Fruit fly (Drosophila melanogaster) whole organism, adult: ENCODE measurements around the gene RpL36A.
A peak's percentile ranks its signal among the peaks of the same experiment; 100 is the strongest.

Experiments used
- CG11617 ChIP-seq: fragments of 200-800 bp; sonication (Bioruptor generic); optimal IDR thresholded peaks from 2 replicates; lab custom pipeline; 2017; ENCODE audit warnings: mild to moderate bottlenecking, missing biosample characterization, missing genetic modification reagents, missing genetic modification characterization
- CG12768 ChIP-seq: fragments of 200-800 bp; sonication (Bioruptor generic); optimal IDR thresholded peaks from 2 replicates; lab custom pipeline; 2017; ENCODE audit warnings: missing biosample characterization, missing genetic modification characterization, mild to moderate bottlenecking, moderate library complexity, missing genetic modification reagents
- CG14711 ChIP-seq: fragments of 200-800 bp; sonication (Bioruptor generic); optimal IDR thresholded peaks from 2 replicates; lab custom pipeline; 2018; ENCODE audit warnings: missing biosample characterization, mild to moderate bottlenecking, missing genetic modification characterization, moderate library complexity
- CG1620 ChIP-seq: fragments of 200-800 bp; sonication (Bioruptor generic); optimal IDR thresholded peaks from 2 replicates; lab custom pipeline; 2016; ENCODE audit warnings: missing biosample characterization, missing genetic modification characterization
- CG33017 ChIP-seq: fragments of 200-800 bp; sonication (Bioruptor generic); optimal IDR thresholded peaks from 2 replicates; lab custom pipeline; 2018; ENCODE audit warnings: missing biosample characterization, mild to moderate bottlenecking, missing genetic modification characterization, moderate library complexity
- CG5204 ChIP-seq: fragments of 200-800 bp; sonication (Bioruptor generic); optimal IDR thresholded peaks from 2 replicates; lab custom pipeline; 2016; ENCODE audit warnings: missing biosample characterization, missing genetic modification characterization
- CG7045 ChIP-seq: fragments of 200-800 bp; sonication (Bioruptor generic); optimal IDR thresholded peaks from 2 replicates; lab custom pipeline; 2017; ENCODE audit warnings: missing biosample characterization, mild to moderate bottlenecking, missing genetic modification characterization
- CG7101 ChIP-seq: fragments of 200-800 bp; sonication (Bioruptor generic); optimal IDR thresholded peaks from 2 replicates; lab custom pipeline; 2018; ENCODE audit warnings: missing biosample characterization, mild to moderate bottlenecking, missing genetic modification characterization, moderate library complexity
- Clk ChIP-seq: fragments of 200-800 bp; sonication (Bioruptor generic); optimal IDR thresholded peaks from 2 replicates; lab custom pipeline; 2017; ENCODE audit warnings: missing biosample characterization, missing genetic modification characterization
- Crg-1 ChIP-seq: fragments of 200-800 bp; sonication (Bioruptor generic); optimal IDR thresholded peaks from 2 replicates; lab custom pipeline; 2016; ENCODE audit warnings: missing biosample characterization, missing genetic modification characterization
- Hr96 ChIP-seq: fragments of 200-800 bp; sonication (Bioruptor generic); optimal IDR thresholded peaks from 2 replicates; lab custom pipeline; 2016; ENCODE audit warnings: missing biosample characterization, missing genetic modification characterization
- Mnt ChIP-seq: fragments of 200-800 bp; sonication (Bioruptor generic); optimal IDR thresholded peaks from 2 replicates; lab custom pipeline; 2016; ENCODE audit warnings: missing biosample characterization, mild to moderate bottlenecking, missing genetic modification characterization
- bab1 ChIP-seq: fragments of 200-800 bp; sonication (Bioruptor generic); optimal IDR thresholded peaks from 3 replicates; lab custom pipeline; 2019; ENCODE audit warnings: missing biosample characterization, mild to moderate bottlenecking, missing genetic modification characterization, moderate library complexity
- cic ChIP-seq: fragments of 200-800 bp; sonication (Bioruptor generic); optimal IDR thresholded peaks from 2 replicates; lab custom pipeline; 2017; ENCODE audit warnings: missing biosample characterization, mild to moderate bottlenecking, missing genetic modification characterization, moderate library complexity
- cnc ChIP-seq, 2 experiments: fragments of >200 bp; optimal IDR thresholded peaks; 2 replicates each; lab custom pipeline; 2017
- kay ChIP-seq: fragments of 200-800 bp; sonication (Bioruptor generic); peaks from one replicate; lab custom pipeline; 2016; ENCODE audit warnings: missing biosample characterization, missing genetic modification characterization, borderline replicate concordance
- ovo ChIP-seq: fragments of 200-800 bp; sonication (Bioruptor generic); optimal IDR thresholded peaks from 2 replicates; lab custom pipeline; 2016; ENCODE audit warnings: missing biosample characterization, missing genetic modification characterization
- pad ChIP-seq: fragments of 200-800 bp; sonication (Bioruptor generic); optimal IDR thresholded peaks from 3 replicates; lab custom pipeline; 2017; ENCODE audit warnings: missing biosample characterization, missing genetic modification characterization, mild to moderate bottlenecking, moderate library complexity, missing genetic modification reagents
- tj ChIP-seq: fragments of 200-800 bp; sonication (Bioruptor generic); optimal IDR thresholded peaks from 3 replicates; lab custom pipeline; 2017; ENCODE audit warnings: missing biosample characterization, mild to moderate bottlenecking, missing genetic modification characterization, moderate library complexity
- toe ChIP-seq: fragments of 200-800 bp; sonication (Bioruptor generic); optimal IDR thresholded peaks from 2 replicates; lab custom pipeline; 2016; ENCODE audit warnings: missing biosample characterization, missing genetic modification characterization

Gene RpL36A

DNA sequence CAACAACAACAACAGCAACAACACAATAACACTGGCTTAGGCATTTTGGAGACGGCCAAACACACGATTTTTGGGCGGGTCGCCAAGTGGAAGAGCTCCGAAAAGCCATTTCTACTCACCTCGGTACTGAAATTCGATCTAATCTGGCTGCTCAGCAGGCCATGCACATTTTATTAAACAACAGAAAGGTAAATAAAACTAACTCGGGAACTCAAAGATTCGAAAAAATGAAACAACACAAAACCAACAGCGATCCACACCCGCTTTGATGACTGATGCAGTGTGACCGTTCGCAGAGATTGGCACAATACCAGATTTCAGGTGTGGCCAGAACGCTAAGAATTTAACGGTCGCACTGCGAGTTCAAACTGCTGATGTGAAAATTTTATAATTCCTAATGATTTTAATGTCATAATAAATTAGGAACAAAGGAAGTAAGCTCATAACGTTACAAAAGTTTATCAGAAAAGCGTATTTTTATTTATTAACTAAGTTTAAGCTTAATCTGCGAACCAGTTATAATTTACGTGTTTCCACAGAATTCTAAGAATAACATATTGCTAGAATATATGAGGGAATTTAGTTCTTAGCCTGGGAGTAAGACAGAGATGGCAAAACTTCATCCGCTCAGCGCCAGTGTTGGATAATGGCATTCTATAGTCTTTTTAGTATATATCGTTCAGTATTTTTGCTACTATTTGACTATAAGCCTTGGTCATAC lies 40.1 kb upstream of the RpL36A start, which contains the start of gene Mcr:
Gene Mcr, minus strand, starts transcription at position 291 of the 721 bp plus-strand sequence.
- TF ChIP-seq bab1 (GFP tag; lab: Kevin White, UChicago) = peak; percentile 42
- TF ChIP-seq pad = peak; percentile 33
- no peak for TF ChIP-seq cnc (optimal IDR thresholded peaks at IDR 0.05; lab: Kevin White, UChicago)
- no peak for TF ChIP-seq CG1620 (GFP tag; lab: Kevin White, UChicago)
- no peak for TF ChIP-seq Hr96 (GFP tag; lab: Kevin White, UChicago)
- no peak for TF ChIP-seq Crg-1 (GFP tag; lab: Kevin White, UChicago)
- peak; percentile 4 for TF ChIP-seq tj (GFP tag; lab: Kevin White, UChicago)
- no peak for TF ChIP-seq CG11617 (GFP tag; lab: Kevin White, UChicago)
- no peak for TF ChIP-seq kay (GFP tag; lab: Kevin White, UChicago)

DNA sequence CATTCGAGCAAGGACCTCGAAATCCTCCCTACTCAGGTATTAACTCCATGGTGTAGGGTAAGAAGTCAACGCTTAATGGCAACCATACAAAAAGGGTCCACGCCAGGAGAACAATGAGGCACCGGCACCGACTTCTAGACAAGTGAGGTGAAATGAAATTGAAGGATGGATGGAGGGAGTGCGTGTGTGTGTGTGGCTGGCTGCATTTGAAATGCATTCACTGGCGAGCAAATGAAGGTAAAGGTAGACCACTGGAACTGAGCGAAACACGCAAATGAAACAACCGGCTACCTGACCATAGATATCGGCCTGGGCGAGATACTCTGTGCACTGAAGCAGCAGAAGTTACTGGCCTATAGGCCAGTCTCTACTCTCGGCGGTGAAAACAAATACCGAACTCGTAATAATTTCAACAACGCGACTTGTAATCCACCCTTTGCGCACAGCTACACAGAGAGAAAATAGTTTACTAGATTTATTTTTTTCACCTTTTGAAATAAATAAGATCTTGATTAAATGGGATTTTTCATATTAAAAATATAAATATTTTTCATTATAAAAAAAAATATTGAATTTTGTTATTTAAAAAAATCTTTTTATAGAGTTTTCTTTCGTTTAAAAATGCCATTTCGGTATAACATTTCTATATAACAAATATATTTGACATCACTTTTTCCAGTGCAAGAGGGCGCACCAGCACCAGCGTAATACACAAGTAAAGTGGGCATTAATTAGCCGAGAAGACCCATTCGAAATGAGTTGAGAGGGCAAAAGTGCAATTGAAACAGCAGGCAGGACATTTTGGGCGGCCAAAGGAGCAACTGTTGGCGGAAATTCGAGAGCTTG lies 39.2 kb upstream of the RpL36A start:
- TF ChIP-seq CG14711 (tag; lab: Kevin White, UChicago) (peak; percentile 50), CG33017 (tag; lab: Kevin White, UChicago) (peak; percentile 63), kay (GFP tag; lab: Kevin White, UChicago) (no peak), CG7101 (tag; lab: Kevin White, UChicago) (peak; percentile 57), cic (no peak), Clk (GFP tag; lab: Kevin White, UChicago) (no peak), CG11617 (GFP tag; lab: Kevin White, UChicago) (peak; percentile 77), tj (GFP tag; lab: Kevin White, UChicago) (peak; percentile 24), cnc (optimal IDR thresholded peaks at IDR 0.05; lab: Kevin White, UChicago) (no peak)

DNA sequence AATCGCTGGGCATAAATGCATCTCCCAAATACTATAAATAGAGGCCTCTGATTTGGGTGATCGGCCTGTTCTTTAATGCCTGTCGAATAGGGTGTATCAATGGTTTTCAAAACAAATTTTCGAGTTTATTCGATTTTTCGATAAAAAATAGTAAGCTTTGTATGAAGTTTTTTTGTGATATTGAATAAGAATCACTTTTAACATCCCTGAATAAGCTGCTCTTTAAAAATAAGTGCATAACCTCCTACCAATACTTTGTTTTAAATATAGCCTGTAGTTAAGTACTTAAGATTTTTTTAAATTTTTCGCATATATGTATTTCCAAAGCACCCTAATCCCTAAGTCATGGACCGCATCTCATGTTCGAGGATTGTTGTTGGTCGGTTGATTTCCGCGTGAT lies 37.9 kb upstream of the RpL36A start:
- TF ChIP-seq CG7101 (tag; lab: Kevin White, UChicago) (no peak), cnc (optimal IDR thresholded peaks at IDR 0.05; lab: Kevin White, UChicago) (no peak), CG14711 (tag; lab: Kevin White, UChicago) (no peak), Hr96 (GFP tag; lab: Kevin White, UChicago) (no peak), CG5204 (GFP tag; lab: Kevin White, UChicago) (no peak), cic (no peak)

- TF ChIP-seq Hr96 (GFP tag; lab: Kevin White, UChicago) = no peak
- TF ChIP-seq Mnt (GFP tag; lab: Kevin White, UChicago) = peak; percentile 83
- peak; percentile 37 for TF ChIP-seq bab1 (GFP tag; lab: Kevin White, UChicago)
Measured at dm6 chr2L:8072692-8073091, 30.0 kb upstream of the RpL36A start, which contains the start of the genes MED20 and Trf. Gene MED20, minus strand, starts transcription at chr2L:8072848. Gene Trf, plus strand, starts transcription at chr2L:8072895.

dm6 chr2L:8071112-8071976 lies 28.6 kb upstream of the RpL36A start, which contains the start of gene poe:
Gene poe, minus strand, starts transcription at chr2L:8071624.
- TF ChIP-seq bab1 (GFP tag; lab: Kevin White, UChicago) = peak; percentile 67
- no peak for TF ChIP-seq CG7045 (GFP tag; lab: Kevin White, UChicago)
- peak; percentile 92 to 98 for TF ChIP-seq cnc (optimal IDR thresholded peaks at IDR 0.05; lab: Kevin White, UChicago)
- peak; percentile 75 for TF ChIP-seq CG11617 (GFP tag; lab: Kevin White, UChicago)
- TF ChIP-seq tj (GFP tag; lab: Kevin White, UChicago) = peak; percentile 15
- TF ChIP-seq CG14711 (tag; lab: Kevin White, UChicago) = peak; percentile 77
- peak; percentile 63 for TF ChIP-seq CG33017 (tag; lab: Kevin White, UChicago)
- TF ChIP-seq ovo = peak; percentile 14
- TF ChIP-seq pad = peak; percentile 5
- TF ChIP-seq CG5204 (GFP tag; lab: Kevin White, UChicago) = no peak
- TF ChIP-seq Crg-1 (GFP tag; lab: Kevin White, UChicago) = peak; percentile 34
- TF ChIP-seq Clk (GFP tag; lab: Kevin White, UChicago) = no peak
- peak; percentile 15 for TF ChIP-seq cic
- TF ChIP-seq CG1620 (GFP tag; lab: Kevin White, UChicago) = no peak
- peak; percentile 28 for TF ChIP-seq Mnt (GFP tag; lab: Kevin White, UChicago)
- no peak for TF ChIP-seq Hr96 (GFP tag; lab: Kevin White, UChicago)
- peak; percentile 64 for TF ChIP-seq CG7101 (tag; lab: Kevin White, UChicago)
- TF ChIP-seq CG12768 = peak; percentile 40

- TF ChIP-seq CG1620 (GFP tag; lab: Kevin White, UChicago) (no peak), CG14711 (tag; lab: Kevin White, UChicago) (no peak), CG7045 (GFP tag; lab: Kevin White, UChicago) (no peak), cic (no peak), toe (GFP tag; lab: Kevin White, UChicago) (no peak), CG12768 (no peak), bab1 (GFP tag; lab: Kevin White, UChicago) (no peak), Hr96 (GFP tag; lab: Kevin White, UChicago) (no peak), CG7101 (tag; lab: Kevin White, UChicago) (no peak), Clk (GFP tag; lab: Kevin White, UChicago) (no peak), CG33017 (tag; lab: Kevin White, UChicago) (no peak), CG11617 (GFP tag; lab: Kevin White, UChicago) (no peak), kay (GFP tag; lab: Kevin White, UChicago) (no peak), pad (no peak), CG5204 (GFP tag; lab: Kevin White, UChicago) (no peak), ovo (no peak), Mnt (GFP tag; lab: Kevin White, UChicago) (no peak), cnc (optimal IDR thresholded peaks at IDR 0.05; lab: Kevin White, UChicago) (no peak), Crg-1 (GFP tag; lab: Kevin White, UChicago) (no peak), tj (GFP tag; lab: Kevin White, UChicago) (no peak)
Measured at dm6 chr2L:8043282-8043668, 566 bp upstream of the RpL36A start, which contains the start of gene Megf8. Gene Megf8, plus strand, starts transcription at chr2L:8043471.
